Fruit fly (Drosophila melanogaster) S2 (cell line): Measurements from ENCODE around the gene qless.

Experiments used
- CG8478 ChIP-seq: fragments of >200 bp; optimal IDR thresholded peaks from 2 replicates; lab custom pipeline; 2018
- CTCF ChIP-seq, 2 experiments: fragments of >200 bp; optimal IDR thresholded peaks; 2 replicates each; lab custom pipeline; 2018

DNA sequence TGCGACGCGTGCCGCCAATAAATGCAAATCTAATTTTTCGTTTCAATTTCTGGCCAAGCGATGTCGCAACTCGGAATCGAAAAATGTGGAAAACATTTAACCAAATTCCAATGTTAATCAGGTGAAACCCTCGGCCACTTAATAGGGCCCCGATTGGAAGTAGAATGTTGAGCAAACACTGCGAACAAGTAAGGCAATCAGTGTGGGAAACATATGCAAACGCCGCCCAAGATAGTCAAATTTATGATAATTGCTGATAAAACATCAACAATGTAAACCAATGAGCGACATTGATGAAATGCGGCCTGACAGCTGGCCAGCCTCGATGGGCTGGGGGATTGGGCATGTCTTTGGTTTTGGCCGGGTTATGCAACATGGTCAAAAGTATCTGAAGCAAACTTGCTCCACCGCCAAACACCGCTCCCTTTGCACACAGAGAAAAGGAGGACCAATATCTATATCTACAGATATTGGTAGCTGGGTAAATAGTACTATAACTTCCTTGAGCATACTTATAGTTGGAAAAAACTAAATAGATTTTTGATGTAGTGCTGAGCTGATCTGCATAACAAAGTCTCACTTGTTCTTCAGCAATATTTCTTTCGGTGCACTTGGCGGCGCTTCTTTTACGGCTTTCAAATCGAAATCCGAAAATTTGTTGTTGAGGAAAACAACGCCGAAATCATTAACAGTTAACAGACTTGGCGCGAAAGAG, 5.0 kb downstream of the qless start:
- TF ChIP-seq CTCF (optimal IDR thresholded peaks at IDR 0.05; lab: Kevin White, UChicago) (no peak), CG8478 (lab: Kevin White, UChicago) (no peak)
